Comparison of ENCODE assay signal across 1 fruit fly cellular context in genomic region chr2L:12424555-12424954, dm6.
A peak's percentile ranks its signal among the peaks of the same experiment; 100 is the strongest.
TF ChIP-seq lines count a peak whose summit lies in the region.

Gene Fam92 (plus strand): TSS chr2L:12424904.

TF ChIP-seq in whole organism, embryonic, 481 proteins besides CTCF, POLR2A, EP300 and RAD21 (continued from another document):
- TF ChIP-seq Fer3 (tag; optimal IDR thresholded peaks at IDR 0.05; lab: Kevin White, UChicago) (peak; percentile 44), CG4707 (GFP tag; optimal IDR thresholded peaks at IDR 0.05; lab: Kevin White, UChicago) (no peak), Bgb (GFP tag; IDR thresholded peaks at IDR 0.05; lab: Robert Waterston, UW; ENCODE audit: partially characterized antibody) (peak; percentile 42; the same call in 1 of the 2 replicates), CG3163 (GFP tag; optimal IDR thresholded peaks at IDR 0.05; lab: Kevin White, UChicago) (no peak), dysf (GFP tag; IDR thresholded peaks at IDR 0.05; lab: Robert Waterston, UW) (peak; percentile 49; the same call in 1 of the 3 replicates), lilli (GFP tag; optimal IDR thresholded peaks at IDR 0.05; lab: Kevin White, UChicago) (peak; percentile 69), pho (GFP tag; optimal IDR thresholded peaks at IDR 0.05; lab: Kevin White, UChicago) (no peak), MTF-1 (GFP tag; optimal IDR thresholded peaks at IDR 0.05; lab: Kevin White, UChicago; ENCODE audit: borderline replicate concordance) (peak; percentile 65), org-1 (GFP tag; optimal IDR thresholded peaks at IDR 0.05; lab: Kevin White, UChicago) (no peak), CG1602 (GFP tag; optimal IDR thresholded peaks at IDR 0.05; lab: Kevin White, UChicago) (peak; percentile 38), nerfin-1 (tag; optimal IDR thresholded peaks at IDR 0.05; lab: Kevin White, UChicago) (no peak), Oaz (GFP tag; IDR thresholded peaks at IDR 0.05; lab: Robert Waterston, UW) (no peak), Dfd (GFP tag; optimal IDR thresholded peaks at IDR 0.05; lab: Kevin White, UChicago) (no peak), h (optimal IDR thresholded peaks at IDR 0.05; lab: Kevin White, UChicago) (no peak), BtbVII (GFP tag; optimal IDR thresholded peaks at IDR 0.05; lab: Kevin White, UChicago) (peak; percentile 38), slbo (GFP tag; IDR thresholded peaks at IDR 0.05; lab: Robert Waterston, UW) (peak; percentile 60; the same call in 1 of the 2 replicates), dimm (GFP tag; IDR thresholded peaks at IDR 0.05; lab: Robert Waterston, UW) (no peak), hb (GFP tag; IDR thresholded peaks at IDR 0.05; lab: Robert Waterston, UW; ENCODE audit: partially characterized antibody) (no peak), CG34422 (GFP tag; IDR thresholded peaks at IDR 0.05; lab: Robert Waterston, UW) (no peak), yki (optimal IDR thresholded peaks at IDR 0.05; lab: Kevin White, UChicago) (no peak), fd3F (GFP tag; optimal IDR thresholded peaks at IDR 0.05; lab: Kevin White, UChicago) (peak; percentile 27), C15 (GFP tag; IDR thresholded peaks at IDR 0.05; lab: Robert Waterston, UW) (no peak), CG3281 (GFP tag; optimal IDR thresholded peaks at IDR 0.05; lab: Kevin White, UChicago) (peak; percentile 12), crol (GFP tag; IDR thresholded peaks at IDR 0.05; lab: Robert Waterston, UW) (no peak), E2f1 (GFP tag; IDR thresholded peaks at IDR 0.05; lab: Robert Waterston, UW) (peak; percentile 25; the same call in 1 of the 2 replicates), az2 (GFP tag; optimal IDR thresholded peaks at IDR 0.05; lab: Kevin White, UChicago) (peak; percentile 60), HLH54F (GFP tag; optimal IDR thresholded peaks at IDR 0.05; lab: Kevin White, UChicago) (peak; percentile 22), CG6854 (GFP tag; optimal IDR thresholded peaks at IDR 0.05; lab: Kevin White, UChicago) (no peak), CG42726 (GFP tag; IDR thresholded peaks at IDR 0.05; lab: Robert Waterston, UW; ENCODE audit: partially characterized antibody) (0 out of 2 replicates have a peak, but pooled peaks have one; percentile 27), CG3065 (GFP tag; optimal IDR thresholded peaks at IDR 0.05; lab: Kevin White, UChicago) (no peak), slou (GFP tag; optimal IDR thresholded peaks at IDR 0.05; lab: Kevin White, UChicago) (no peak), CG15601 (tag; optimal IDR thresholded peaks at IDR 0.05; lab: Kevin White, UChicago) (peak; percentile 60), cg (GFP tag; optimal IDR thresholded peaks at IDR 0.05; lab: Kevin White, UChicago) (no peak), CG2875 (GFP tag; optimal IDR thresholded peaks at IDR 0.05; lab: Kevin White, UChicago) (peak; percentile 31), emc (GFP tag; optimal IDR thresholded peaks at IDR 0.05; lab: Kevin White, UChicago) (no peak), tup (GFP tag; optimal IDR thresholded peaks at IDR 0.05; lab: Kevin White, UChicago) (no peak), ro (GFP tag; IDR thresholded peaks at IDR 0.05; lab: Robert Waterston, UW) (no peak), CG17359 (tag; optimal IDR thresholded peaks at IDR 0.05; lab: Kevin White, UChicago) (peak; percentile 67), Oli (tag; optimal IDR thresholded peaks at IDR 0.05; lab: Kevin White, UChicago) (peak; percentile 24), Eip74EF (GFP tag; optimal IDR thresholded peaks at IDR 0.05; lab: Kevin White, UChicago) (no peak), Blimp-1 (GFP tag; optimal IDR thresholded peaks at IDR 0.05; lab: Kevin White, UChicago) (peak; percentile 39), tio (GFP tag; optimal IDR thresholded peaks at IDR 0.05; lab: Kevin White, UChicago) (no peak), Fer2 (tag; optimal IDR thresholded peaks at IDR 0.05; lab: Kevin White, UChicago) (peak; percentile 12), dm (GFP tag; optimal IDR thresholded peaks at IDR 0.05; lab: Kevin White, UChicago) (peak; percentile 6), Gsc (GFP tag; IDR thresholded peaks at IDR 0.05; lab: Robert Waterston, UW) (no peak), Ets97D (GFP tag; optimal IDR thresholded peaks at IDR 0.05; lab: Kevin White, UChicago) (peak; percentile 68), mam (GFP tag; optimal IDR thresholded peaks at IDR 0.05; lab: Kevin White, UChicago) (peak; percentile 46), Sox100B (GFP tag; optimal IDR thresholded peaks at IDR 0.05; lab: Kevin White, UChicago) (peak; percentile 10), vnd (GFP tag; IDR thresholded peaks at IDR 0.05; lab: Robert Waterston, UW; ENCODE audit: partially characterized antibody) (no peak), bcd (GFP tag; optimal IDR thresholded peaks at IDR 0.05; lab: Kevin White, UChicago) (peak; percentile 23), CG18011 (GFP tag; optimal IDR thresholded peaks at IDR 0.05; lab: Kevin White, UChicago) (no peak), lbe (GFP tag; optimal IDR thresholded peaks at IDR 0.05; lab: Kevin White, UChicago) (peak; percentile 51), eyg (GFP tag; optimal IDR thresholded peaks at IDR 0.05; lab: Kevin White, UChicago) (no peak), CG5245 (GFP tag; optimal IDR thresholded peaks at IDR 0.05; lab: Kevin White, UChicago) (peak; percentile 62), Med (GFP tag; lab: Kevin White, UChicago) (peak; percentile 92), al (GFP tag; IDR thresholded peaks at IDR 0.05; lab: Robert Waterston, UW) (no peak), cato (GFP tag; optimal IDR thresholded peaks at IDR 0.05; lab: Kevin White, UChicago; ENCODE audit: borderline replicate concordance) (no peak), scrt (GFP tag; optimal IDR thresholded peaks at IDR 0.05; lab: Kevin White, UChicago) (no peak), CG14441 (GFP tag; IDR thresholded peaks at IDR 0.05; lab: Robert Waterston, UW) (peak; percentile 63), aop (GFP tag; IDR thresholded peaks at IDR 0.05; lab: Robert Waterston, UW) (no peak), nerfin-2 (GFP tag; IDR thresholded peaks at IDR 0.05; lab: Robert Waterston, UW; ENCODE audit: partially characterized antibody) (no peak), sc (optimal IDR thresholded peaks at IDR 0.05; lab: Kevin White, UChicago) (no peak), sc (GFP tag; optimal IDR thresholded peaks at IDR 0.05; lab: Kevin White, UChicago) (no peak), repo (GFP tag; optimal IDR thresholded peaks at IDR 0.05; lab: Kevin White, UChicago) (no peak), CG1603 (tag; optimal IDR thresholded peaks at IDR 0.05; lab: Kevin White, UChicago) (peak; percentile 70), odd (GFP tag; optimal IDR thresholded peaks at IDR 0.05; lab: Kevin White, UChicago) (no peak), bigmax (GFP tag; optimal IDR thresholded peaks at IDR 0.05; lab: Kevin White, UChicago) (no peak), CG9817 (tag; optimal IDR thresholded peaks at IDR 0.05; lab: Kevin White, UChicago) (peak; percentile 27), peb (GFP tag; IDR thresholded peaks at IDR 0.05; lab: Robert Waterston, UW) (no peak), ken (GFP tag; IDR thresholded peaks at IDR 0.05; lab: Robert Waterston, UW) (no peak), Hey (tag; optimal IDR thresholded peaks at IDR 0.05; lab: Kevin White, UChicago) (no peak), Mes4 (GFP tag; optimal IDR thresholded peaks at IDR 0.05; lab: Kevin White, UChicago) (peak; percentile 22), CG12104 (GFP tag; optimal IDR thresholded peaks at IDR 0.05; lab: Kevin White, UChicago) (no peak), Bteb2 (GFP tag; optimal IDR thresholded peaks at IDR 0.05; lab: Kevin White, UChicago) (no peak), CG17612 (GFP tag; IDR thresholded peaks at IDR 0.05; lab: Robert Waterston, UW) (no peak), CG3726 (GFP tag; IDR thresholded peaks at IDR 0.05; lab: Robert Waterston, UW) (no peak), Side (GFP tag; optimal IDR thresholded peaks at IDR 0.05; lab: Kevin White, UChicago) (peak; percentile 21), Gug (GFP tag; IDR thresholded peaks at IDR 0.05; lab: Robert Waterston, UW) (0 out of 4 replicates have a peak, but pooled peaks have one; percentile 18), grau (tag; optimal IDR thresholded peaks at IDR 0.05; lab: Kevin White, UChicago) (peak; percentile 65), Optix (GFP tag; IDR thresholded peaks at IDR 0.05; lab: Robert Waterston, UW) (no peak; the same call in 2 of the 3 replicates), CG13424 (tag; optimal IDR thresholded peaks at IDR 0.05; lab: Kevin White, UChicago) (peak; percentile 53), CG2678 (tag; optimal IDR thresholded peaks at IDR 0.05; lab: Kevin White, UChicago) (peak; percentile 49), Ada2b (GFP tag; IDR thresholded peaks at IDR 0.05; lab: Robert Waterston, UW) (no peak), CG6175 (GFP tag; IDR thresholded peaks at IDR 0.05; lab: Robert Waterston, UW) (no peak), fu2 (GFP tag; optimal IDR thresholded peaks at IDR 0.05; lab: Kevin White, UChicago) (peak; percentile 6), NFAT (GFP tag; IDR thresholded peaks at IDR 0.05; lab: Robert Waterston, UW) (peak; percentile 82), unpg (GFP tag; optimal IDR thresholded peaks at IDR 0.05; lab: Kevin White, UChicago) (peak; percentile 41), CG7372 (GFP tag; IDR thresholded peaks at IDR 0.05; lab: Robert Waterston, UW) (no peak), tx (GFP tag; optimal IDR thresholded peaks at IDR 0.05; lab: Kevin White, UChicago) (no peak), amos (GFP tag; IDR thresholded peaks at IDR 0.05; lab: Robert Waterston, UW; ENCODE audit: partially characterized antibody) (peak; percentile 27; the same call in 1 of the 2 replicates), CG14965 (GFP tag; optimal IDR thresholded peaks at IDR 0.05; lab: Kevin White, UChicago; ENCODE audit: borderline replicate concordance) (no peak), HmgZ (tag; optimal IDR thresholded peaks at IDR 0.05; lab: Kevin White, UChicago) (peak; percentile 51), CoRest (tag; optimal IDR thresholded peaks at IDR 0.05; lab: Kevin White, UChicago) (peak; percentile 70), Dip3 (GFP tag; optimal IDR thresholded peaks at IDR 0.05; lab: Kevin White, UChicago) (peak; percentile 30), schlank (tag; optimal IDR thresholded peaks at IDR 0.05; lab: Kevin White, UChicago) (no peak), CrebB (tag; optimal IDR thresholded peaks at IDR 0.05; lab: Kevin White, UChicago) (no peak), toy (GFP tag; IDR thresholded peaks at IDR 0.05; lab: Robert Waterston, UW) (no peak), Drgx (GFP tag; IDR thresholded peaks at IDR 0.05; lab: Robert Waterston, UW) (no peak), Dll (GFP tag; IDR thresholded peaks at IDR 0.05; lab: Robert Waterston, UW; ENCODE audit: partially characterized antibody) (no peak), CG11085 (GFP tag; IDR thresholded peaks at IDR 0.05; lab: Robert Waterston, UW) (peak; percentile 11; the same call in 1 of the 2 replicates), kah (GFP tag; optimal IDR thresholded peaks at IDR 0.05; lab: Kevin White, UChicago) (no peak), Bdp1 (GFP tag; optimal IDR thresholded peaks at IDR 0.05; lab: Kevin White, UChicago) (no peak), CG34376 (GFP tag; optimal IDR thresholded peaks at IDR 0.05; lab: Kevin White, UChicago) (peak; percentile 43), sr (GFP tag; IDR thresholded peaks at IDR 0.05; lab: Robert Waterston, UW) (no peak), lmd (GFP tag; IDR thresholded peaks at IDR 0.05; lab: Robert Waterston, UW) (peak; percentile 43; the same call in 1 of the 2 replicates), NC2α (GFP tag; optimal IDR thresholded peaks at IDR 0.05; lab: Kevin White, UChicago) (peak; percentile 41), CG2889 (GFP tag; IDR thresholded peaks at IDR 0.05; lab: Robert Waterston, UW) (no peak), bab2 (GFP tag; optimal IDR thresholded peaks at IDR 0.05; lab: Kevin White, UChicago) (peak; percentile 42), Scr (GFP tag; IDR thresholded peaks at IDR 0.05; lab: Robert Waterston, UW; ENCODE audit: partially characterized antibody) (no peak), da (GFP tag; optimal IDR thresholded peaks at IDR 0.05; lab: Kevin White, UChicago) (no peak), lab (GFP tag; optimal IDR thresholded peaks at IDR 0.05; lab: Kevin White, UChicago) (peak; percentile 56), CG10462 (GFP tag; optimal IDR thresholded peaks at IDR 0.05; lab: Kevin White, UChicago) (peak; percentile 13), MESR4 (GFP tag; optimal IDR thresholded peaks at IDR 0.05; lab: Kevin White, UChicago) (no peak), cwo (GFP tag; optimal IDR thresholded peaks at IDR 0.05; lab: Kevin White, UChicago) (no peak), ase (GFP tag; IDR thresholded peaks at IDR 0.05; lab: Robert Waterston, UW) (peak; percentile 17; the same call in 1 of the 3 replicates), maf-S (GFP tag; optimal IDR thresholded peaks at IDR 0.05; lab: Kevin White, UChicago) (peak; percentile 2), seq (GFP tag; IDR thresholded peaks at IDR 0.05; lab: Robert Waterston, UW) (no peak), CG9797 (GFP tag; optimal IDR thresholded peaks at IDR 0.05; lab: Kevin White, UChicago) (no peak), CG33557 (GFP tag; optimal IDR thresholded peaks at IDR 0.05; lab: Kevin White, UChicago) (no peak), Dref (GFP tag; IDR thresholded peaks at IDR 0.05; lab: Robert Waterston, UW) (no peak), CG17829 (tag; optimal IDR thresholded peaks at IDR 0.05; lab: Kevin White, UChicago) (peak; percentile 78), jing (GFP tag; optimal IDR thresholded peaks at IDR 0.05; lab: Kevin White, UChicago) (no peak), zen2 (GFP tag; IDR thresholded peaks at IDR 0.05; lab: Robert Waterston, UW; ENCODE audit: partially characterized antibody) (no peak), shn (GFP tag; optimal IDR thresholded peaks at IDR 0.05; lab: Kevin White, UChicago) (no peak), bbx (GFP tag; IDR thresholded peaks at IDR 0.05; lab: Robert Waterston, UW; ENCODE audit: partially characterized antibody) (peak; percentile 14; the same call in 1 of the 2 replicates), sob (GFP tag; IDR thresholded peaks at IDR 0.05; lab: Robert Waterston, UW) (peak; percentile 38; the same call in 1 of the 2 replicates), Pdp1 (GFP tag; optimal IDR thresholded peaks at IDR 0.05; lab: Kevin White, UChicago) (peak; percentile 45 to 55), Sry-δ (GFP tag; optimal IDR thresholded peaks at IDR 0.05; lab: Kevin White, UChicago) (peak; percentile 9), CG6654 (GFP tag; optimal IDR thresholded peaks at IDR 0.05; lab: Kevin White, UChicago) (no peak), CG3838 (GFP tag; optimal IDR thresholded peaks at IDR 0.05; lab: Kevin White, UChicago) (no peak), sqz (GFP tag; optimal IDR thresholded peaks at IDR 0.05; lab: Kevin White, UChicago) (no peak), CG11560 (tag; IDR thresholded peaks at IDR 0.05; lab: Robert Waterston, UW) (no peak)
